Worm (Caenorhabditis elegans) whole organism, late embryonic: ENCODE results near the gene str-238.

Source experiments
- F13H6.1 ChIP-seq: sonication (generic microtip); optimal IDR thresholded peaks from 2 replicates; lab custom pipeline; 2016; ENCODE audit warnings: missing genetic modification characterization, missing compliant biosample characterization
- K02D7.2 ChIP-seq: sonication (generic microtip); optimal IDR thresholded peaks from 2 replicates; lab custom pipeline; 2017; ENCODE audit warnings: mild to moderate bottlenecking, missing genetic modification characterization, missing compliant biosample characterization
- K09A11.1 ChIP-seq: sonication (generic microtip); optimal IDR thresholded peaks from 2 replicates; lab custom pipeline; 2017; ENCODE audit warnings: antibody characterized with exemption, mild to moderate bottlenecking, missing genetic modification characterization, missing compliant biosample characterization; ENCODE audit not compliant: insufficient read depth
- T23F11.4 ChIP-seq: fragments of 200-800 bp; sonication (Bioruptor generic); optimal IDR thresholded peaks from 2 replicates; lab custom pipeline; 2018; ENCODE audit warnings: mild to moderate bottlenecking, missing genetic modification characterization, missing compliant biosample characterization
- Y22D7AL.16 ChIP-seq: sonication (generic microtip); optimal IDR thresholded peaks from 2 replicates; lab custom pipeline; 2016; ENCODE audit warnings: missing genetic modification characterization, missing compliant biosample characterization
- ahr-1 ChIP-seq: sonication (generic microtip); optimal IDR thresholded peaks from 2 replicates; lab custom pipeline; 2016; ENCODE audit warnings: missing genetic modification characterization, missing compliant biosample characterization
- ceh-19 ChIP-seq: fragments of 200-800 bp; sonication (Bioruptor generic); optimal IDR thresholded peaks from 2 replicates; lab custom pipeline; 2018; ENCODE audit warnings: mild to moderate bottlenecking, missing genetic modification characterization, missing compliant biosample characterization
- ceh-24 ChIP-seq: sonication (generic microtip); optimal IDR thresholded peaks from 2 replicates; lab custom pipeline; 2016; ENCODE audit warnings: mild to moderate bottlenecking, missing genetic modification characterization, missing compliant biosample characterization
- ceh-30 ChIP-seq: fragments of 150-350 bp; optimal IDR thresholded peaks from 2 replicates; lab custom pipeline; 2014; ENCODE audit warnings: missing biosample characterization, missing genetic modification characterization
- ceh-31 ChIP-seq: sonication (generic microtip); optimal IDR thresholded peaks from 2 replicates; lab custom pipeline; 2016; ENCODE audit warnings: missing genetic modification characterization, missing compliant biosample characterization
- ceh-34 ChIP-seq: sonication (generic microtip); optimal IDR thresholded peaks from 2 replicates; lab custom pipeline; 2016; ENCODE audit warnings: mild to moderate bottlenecking, missing genetic modification characterization, missing compliant biosample characterization
- ceh-45 ChIP-seq: fragments of 200-800 bp; sonication (Bioruptor generic); IDR thresholded peaks from 2 replicates; pipeline ENCODE4 v1.3.6; 2022; ENCODE audit warnings: missing genetic modification reagents, missing genetic modification characterization, missing compliant biosample characterization
- ceh-48 ChIP-seq: sonication (generic microtip); optimal IDR thresholded peaks from 2 replicates; lab custom pipeline; 2016; ENCODE audit warnings: missing genetic modification characterization, inconsistent platforms, missing compliant biosample characterization
- ceh-6 ChIP-seq: fragments of 200-800 bp; sonication (Bioruptor generic); optimal IDR thresholded peaks from 2 replicates; lab custom pipeline; 2018; ENCODE audit warnings: mild to moderate bottlenecking, missing genetic modification characterization, missing compliant biosample characterization
- ceh-9 ChIP-seq: sonication (generic microtip); optimal IDR thresholded peaks from 2 replicates; lab custom pipeline; 2016; ENCODE audit warnings: mild to moderate bottlenecking, missing genetic modification characterization, inconsistent platforms, missing compliant biosample characterization
- dmd-4 ChIP-seq: sonication (generic microtip); optimal IDR thresholded peaks from 2 replicates; lab custom pipeline; 2016; ENCODE audit warnings: borderline replicate concordance, missing genetic modification characterization, missing compliant biosample characterization
- dve-1 ChIP-seq: sonication (generic microtip); optimal IDR thresholded peaks from 2 replicates; lab custom pipeline; 2017; ENCODE audit warnings: antibody characterized with exemption, mild to moderate bottlenecking, missing genetic modification characterization, missing compliant biosample characterization
- elt-2 ChIP-seq: sonication (generic microtip); optimal IDR thresholded peaks from 2 replicates; lab custom pipeline; 2016; ENCODE audit warnings: missing genetic modification reagents, missing genetic modification characterization, missing compliant biosample characterization
- elt-4 ChIP-seq: sonication (generic microtip); optimal IDR thresholded peaks from 2 replicates; lab custom pipeline; 2016; ENCODE audit warnings: missing genetic modification characterization, missing compliant biosample characterization
- ets-4 ChIP-seq: sonication (generic microtip); optimal IDR thresholded peaks from 2 replicates; lab custom pipeline; 2016; ENCODE audit warnings: missing genetic modification characterization, missing compliant biosample characterization
- eyg-1 ChIP-seq: sonication (generic microtip); optimal IDR thresholded peaks from 2 replicates; lab custom pipeline; 2016; ENCODE audit warnings: missing genotype, missing genetic modification characterization, missing compliant biosample characterization
- fax-1 ChIP-seq: sonication (generic microtip); optimal IDR thresholded peaks from 2 replicates; lab custom pipeline; 2016; ENCODE audit warnings: missing genotype, missing genetic modification characterization, missing compliant biosample characterization
- hlh-30 ChIP-seq: sonication (generic microtip); optimal IDR thresholded peaks from 2 replicates; lab custom pipeline; 2017; ENCODE audit warnings: antibody characterized with exemption, missing genetic modification characterization, missing compliant biosample characterization; ENCODE audit not compliant: insufficient read depth
- lim-6 ChIP-seq: sonication (generic microtip); optimal IDR thresholded peaks from 2 replicates; lab custom pipeline; 2016; ENCODE audit warnings: missing genetic modification characterization, missing compliant biosample characterization
- madf-2 ChIP-seq: sonication (generic microtip); optimal IDR thresholded peaks from 2 replicates; lab custom pipeline; 2017; ENCODE audit warnings: missing genetic modification characterization, missing compliant biosample characterization
- mec-3 ChIP-seq: sonication (generic microtip); optimal IDR thresholded peaks from 2 replicates; lab custom pipeline; 2016; ENCODE audit warnings: borderline replicate concordance, missing genetic modification characterization, missing compliant biosample characterization
- nfya-1 ChIP-seq: sonication (generic microtip); optimal IDR thresholded peaks from 2 replicates; lab custom pipeline; 2017; ENCODE audit warnings: missing genetic modification characterization, mild to moderate bottlenecking, missing compliant biosample characterization, antibody characterized with exemption, moderate library complexity
- nhr-11 ChIP-seq: fragments of 150-350 bp; optimal IDR thresholded peaks from 2 replicates; lab custom pipeline; 2014; ENCODE audit warnings: missing biosample characterization, missing genetic modification characterization
- nhr-232 ChIP-seq: sonication (generic microtip); optimal IDR thresholded peaks from 2 replicates; lab custom pipeline; 2016; ENCODE audit warnings: missing genetic modification characterization, missing compliant biosample characterization
- odd-2 ChIP-seq: sonication (generic microtip); optimal IDR thresholded peaks from 2 replicates; lab custom pipeline; 2017; ENCODE audit warnings: antibody characterized with exemption, mild to moderate bottlenecking, missing genetic modification characterization, missing compliant biosample characterization
- pat-9 ChIP-seq: fragments of 200-800 bp; sonication (Bioruptor generic); optimal IDR thresholded peaks from 2 replicates; lab custom pipeline; 2018; ENCODE audit warnings: mild to moderate bottlenecking, missing genetic modification characterization, moderate library complexity, missing compliant biosample characterization
- pax-1 ChIP-seq: fragments of 150-350 bp; optimal IDR thresholded peaks from 2 replicates; lab custom pipeline; 2014; ENCODE audit warnings: missing biosample characterization, missing genetic modification characterization
- pha-4 ChIP-seq: fragments of 150-350 bp; optimal IDR thresholded peaks from 2 replicates; lab custom pipeline; 2018; ENCODE audit warnings: missing biosample characterization, missing genetic modification reagents, missing genetic modification characterization
- pqm-1 ChIP-seq: sonication (generic microtip); optimal IDR thresholded peaks from 2 replicates; lab custom pipeline; 2016; ENCODE audit warnings: missing genetic modification characterization, missing compliant biosample characterization
- ref-2 ChIP-seq: sonication (generic microtip); optimal IDR thresholded peaks from 2 replicates; lab custom pipeline; 2016; ENCODE audit warnings: missing genetic modification characterization, missing compliant biosample characterization
- rnt-1 ChIP-seq: sonication (generic microtip); optimal IDR thresholded peaks from 2 replicates; lab custom pipeline; 2016; ENCODE audit warnings: missing genetic modification characterization, missing compliant biosample characterization
- sdc-2 ChIP-seq: sonication (generic microtip); optimal IDR thresholded peaks from 2 replicates; lab custom pipeline; 2016; ENCODE audit warnings: missing genotype, missing genetic modification characterization, missing compliant biosample characterization
- sox-2 ChIP-seq: fragments of 200-800 bp; sonication (Bioruptor generic); IDR thresholded peaks from 2 replicates; pipeline ENCODE4 v1.3.6; 2022; ENCODE audit warnings: missing genetic modification reagents, missing genetic modification characterization, missing compliant biosample characterization
- sox-4 ChIP-seq: sonication (generic microtip); optimal IDR thresholded peaks from 2 replicates; lab custom pipeline; 2017; ENCODE audit warnings: mild to moderate bottlenecking, missing genetic modification characterization, inconsistent platforms, missing compliant biosample characterization
- tbx-2 ChIP-seq: sonication (generic microtip); optimal IDR thresholded peaks from 2 replicates; lab custom pipeline; 2016; ENCODE audit warnings: missing genetic modification characterization, missing compliant biosample characterization
- ttx-3 ChIP-seq: sonication (generic microtip); optimal IDR thresholded peaks from 2 replicates; lab custom pipeline; 2016; ENCODE audit warnings: missing genetic modification reagents, missing genetic modification characterization, missing compliant biosample characterization

str-238 gene

DNA sequence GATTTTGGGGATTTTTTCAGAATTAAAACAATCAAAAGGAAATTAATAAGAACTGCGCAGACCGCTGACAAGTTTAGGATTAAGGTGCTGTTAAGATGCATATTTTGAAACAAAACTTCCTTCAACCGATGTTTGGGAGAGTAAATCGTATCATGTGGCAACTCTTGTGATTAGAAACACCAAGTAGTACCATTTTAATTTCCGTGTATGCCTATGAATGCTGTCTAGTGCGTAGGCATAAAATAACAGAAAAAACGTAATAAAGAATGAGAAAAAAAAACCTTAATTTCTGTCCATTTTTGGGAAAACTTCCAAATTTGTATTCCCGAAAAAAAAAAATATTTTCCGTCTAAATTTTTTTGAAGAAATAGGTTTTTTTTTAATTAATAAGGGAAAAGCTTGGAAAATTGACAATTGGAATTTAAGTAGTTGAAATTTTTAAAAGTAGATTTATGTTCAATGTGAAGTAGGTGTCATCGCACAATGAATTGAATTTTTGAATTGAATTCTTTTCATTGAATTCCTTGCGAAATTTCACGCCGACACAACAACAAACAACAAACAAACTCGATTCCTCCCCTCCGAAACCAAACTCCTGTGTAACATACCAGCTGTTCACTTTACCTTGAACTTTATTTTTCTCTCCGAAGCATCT, 12.0 kb upstream of the str-238 start, which contains the start of the genes str-262 and srp-1:
Gene str-262, minus strand, starts transcription at position 101 of the 655 bp plus-strand sequence.
Gene srp-1, plus strand, starts transcription at position 605 of the 655 bp plus-strand sequence.
- TF ChIP-seq pat-9 (tag; lab: Kevin White, UChicago), result no peak
- TF ChIP-seq ceh-6 (GFP tag; lab: Kevin White, UChicago), result no peak
- no peak for TF ChIP-seq pqm-1 (tag; lab: Kevin White, UChicago)
- no peak for TF ChIP-seq K02D7.2 (tag; lab: Kevin White, UChicago)
- no peak for TF ChIP-seq odd-2
- TF ChIP-seq dve-1 (tag; lab: Kevin White, UChicago), result no peak
- no peak for TF ChIP-seq ceh-24 (tag; lab: Kevin White, UChicago)
- no peak for TF ChIP-seq ceh-9 (tag; lab: Kevin White, UChicago)

DNA sequence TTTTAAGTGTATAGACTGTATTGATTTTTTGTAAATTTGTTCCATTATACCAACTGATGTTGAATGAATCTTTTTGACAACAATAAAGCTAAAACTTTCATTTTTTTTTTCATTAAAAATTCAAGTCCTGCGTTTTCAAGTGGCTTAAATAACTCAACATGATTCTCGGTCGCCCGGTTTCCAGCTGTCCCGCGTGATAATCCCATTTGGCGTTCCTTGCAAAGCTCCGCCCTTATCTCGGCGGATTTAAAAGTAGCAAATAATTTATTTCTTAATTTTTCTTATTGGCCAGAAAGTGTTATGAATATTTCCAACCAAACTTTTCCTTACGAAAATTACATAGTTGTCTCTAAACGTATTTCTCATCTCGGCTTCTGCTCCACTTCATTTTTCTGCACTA, 8.7 kb upstream of the str-238 start, which contains the start of gene str-20:
Gene str-20, plus strand, starts transcription at position 301 of the 400 bp plus-strand sequence.
- TF ChIP-seq T23F11.4 (GFP tag; lab: Kevin White, UChicago), result no peak
- no peak for TF ChIP-seq K09A11.1 (tag; lab: Kevin White, UChicago)
- no peak for TF ChIP-seq ceh-31
- no peak for TF ChIP-seq ceh-34 (tag; lab: Kevin White, UChicago)
- TF ChIP-seq pax-1, result no peak
- no peak for TF ChIP-seq dmd-4
- no peak for TF ChIP-seq sox-4 (tag; lab: Kevin White, UChicago)
- TF ChIP-seq ttx-3 (tag; lab: Kevin White, UChicago), result no peak
- TF ChIP-seq sox-2 (GFP tag; lab: Robert Waterston, UW), result no peak
- no peak for TF ChIP-seq ets-4
- no peak for TF ChIP-seq eyg-1 (tag; lab: Kevin White, UChicago)

DNA sequence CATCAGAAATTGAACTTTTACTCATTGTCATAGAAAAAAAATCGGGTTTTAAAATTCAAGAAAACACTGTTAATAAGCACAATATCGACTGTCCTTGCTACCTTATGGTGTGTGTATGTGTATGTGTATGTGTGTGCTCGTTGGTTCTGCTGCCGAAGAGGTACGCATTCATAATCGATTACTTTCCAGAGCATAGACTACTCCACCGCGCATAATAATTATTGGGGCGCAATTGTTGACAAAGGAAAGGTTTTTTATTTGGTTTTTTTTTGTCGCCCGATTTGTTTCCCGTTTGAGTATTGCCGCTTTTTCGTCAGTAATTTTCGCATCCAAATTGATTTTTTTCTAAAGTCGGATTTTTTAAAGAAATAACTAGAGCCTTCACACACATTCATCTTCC, 3.6 kb upstream of the str-238 start, which contains the start of gene C05E4.15:
Gene C05E4.15, minus strand, starts transcription at position 101 of the 400 bp plus-strand sequence.
- TF ChIP-seq hlh-30 (no peak), ceh-9 (tag; lab: Kevin White, UChicago) (no peak), elt-4 (no peak), sox-2 (GFP tag; lab: Robert Waterston, UW) (no peak), ahr-1 (tag; lab: Kevin White, UChicago) (no peak), odd-2 (no peak), K09A11.1 (tag; lab: Kevin White, UChicago) (no peak), ets-4 (no peak), tbx-2 (tag; lab: Kevin White, UChicago) (no peak), madf-2 (tag; lab: Kevin White, UChicago) (no peak), lim-6 (no peak), ceh-48 (no peak), fax-1 (tag; lab: Kevin White, UChicago) (no peak), pqm-1 (tag; lab: Kevin White, UChicago) (no peak), ceh-30 (tag; lab: Kevin White, UChicago) (no peak)

DNA sequence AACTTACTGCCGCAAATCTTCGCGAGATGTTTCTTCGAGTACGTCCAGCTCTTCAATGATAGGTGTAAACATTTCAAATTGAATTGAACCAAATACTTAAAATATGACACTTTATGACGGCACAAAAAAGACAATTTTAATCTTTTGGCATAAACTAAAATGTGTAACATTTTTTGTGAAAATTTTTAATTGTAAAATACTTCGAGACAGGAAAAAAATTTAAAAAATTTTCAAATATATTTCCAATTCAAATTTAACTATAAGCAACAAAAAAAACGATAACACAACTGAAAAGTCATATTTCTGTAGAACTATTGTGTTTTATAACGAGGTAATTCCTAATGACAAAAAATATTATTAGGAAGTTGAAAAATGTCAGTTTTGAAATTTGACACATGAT, 3.0 kb upstream of the str-238 start, which contains the start of gene C05E4.12:
Gene C05E4.12, minus strand, starts transcription at position 101 of the 400 bp plus-strand sequence.
- no peak for TF ChIP-seq pha-4 (tag; lab: Kevin White, UChicago)
- no peak for TF ChIP-seq odd-2
- TF ChIP-seq ceh-19, result no peak
- TF ChIP-seq elt-2, result no peak
- TF ChIP-seq sdc-2, result no peak
- TF ChIP-seq fax-1 (tag; lab: Kevin White, UChicago), result no peak
- no peak for TF ChIP-seq ceh-24 (tag; lab: Kevin White, UChicago)
- no peak for TF ChIP-seq dmd-4
- no peak for TF ChIP-seq madf-2 (tag; lab: Kevin White, UChicago)

DNA sequence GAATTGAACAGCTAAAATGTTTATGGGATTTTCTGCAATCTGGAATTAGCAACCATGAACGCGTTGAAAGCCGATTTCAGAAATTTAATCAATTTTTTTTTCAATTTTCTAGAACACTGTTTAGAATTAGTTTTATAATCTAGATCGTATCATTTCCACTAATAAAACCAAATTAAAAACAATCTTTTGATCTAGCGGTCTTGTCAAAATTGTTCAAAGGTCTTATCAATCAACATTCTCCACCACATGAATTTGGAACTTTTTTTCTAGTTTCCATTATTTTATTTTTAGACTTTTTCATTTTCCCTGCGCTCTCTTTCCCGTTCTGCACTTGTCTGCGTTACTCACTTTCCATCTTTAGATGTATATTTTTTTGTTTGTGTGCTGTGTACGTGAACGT, 2.5 kb upstream of the str-238 start, which contains the start of gene srp-2:
Gene srp-2, plus strand, starts transcription at position 301 of the 400 bp plus-strand sequence.
- TF ChIP-seq Y22D7AL.16 (tag; lab: Kevin White, UChicago) (no peak), T23F11.4 (GFP tag; lab: Kevin White, UChicago) (no peak), K09A11.1 (tag; lab: Kevin White, UChicago) (no peak), dmd-4 (no peak), nhr-11 (no peak), nhr-232 (tag; lab: Kevin White, UChicago) (no peak), nfya-1 (tag; lab: Kevin White, UChicago) (no peak), ref-2 (tag; lab: Kevin White, UChicago) (no peak), rnt-1 (tag; lab: Kevin White, UChicago) (no peak), K02D7.2 (tag; lab: Kevin White, UChicago) (no peak), odd-2 (no peak), ceh-48 (no peak), ceh-24 (tag; lab: Kevin White, UChicago) (no peak), ceh-45 (GFP tag; lab: Robert Waterston, UW) (no peak), pqm-1 (tag; lab: Kevin White, UChicago) (no peak), F13H6.1 (tag; lab: Kevin White, UChicago) (no peak), mec-3 (tag; lab: Kevin White, UChicago) (no peak), tbx-2 (tag; lab: Kevin White, UChicago) (no peak)
- TF ChIP-seq, all 69 proteins: peak for 0
